Fruit fly (Drosophila melanogaster): ENCODE measurements around the gene m.
A peak's percentile ranks its signal among the peaks of the same experiment; 100 is the strongest.

The m gene

DNA sequence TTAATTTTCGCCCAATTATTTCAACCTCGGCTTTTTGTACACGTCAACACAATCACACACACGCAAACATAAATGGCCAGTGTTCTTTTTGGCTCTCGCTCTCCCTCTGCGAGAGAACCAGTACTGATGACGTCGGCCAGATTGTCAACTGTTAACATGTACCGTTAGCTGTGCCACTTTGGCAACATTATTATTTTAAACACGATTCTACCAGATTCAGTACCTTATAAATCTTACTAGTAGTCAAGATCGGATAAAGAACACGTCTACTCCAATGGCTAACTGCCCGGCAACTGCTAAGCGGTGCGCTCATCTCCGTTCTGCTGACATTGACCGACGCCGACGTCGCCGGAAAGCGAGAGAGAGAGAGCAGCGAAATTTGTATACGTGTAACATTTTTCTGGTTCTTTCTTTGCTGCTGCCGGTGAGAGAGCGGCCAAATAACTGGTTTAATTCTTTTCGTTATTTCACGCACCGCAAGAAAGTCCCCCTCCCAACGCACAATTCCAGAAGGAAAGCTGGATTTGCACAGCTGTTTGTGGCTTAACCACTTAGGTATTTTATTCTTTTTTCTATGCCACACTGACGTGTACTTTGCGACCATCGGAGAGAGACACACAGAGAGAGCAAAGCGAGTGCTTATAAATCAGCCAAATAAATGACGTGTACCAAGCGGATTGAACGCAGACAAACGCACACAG lies 51.1 kb downstream of the m start:
- TF ChIP-seq noc (tag; optimal IDR thresholded peaks at IDR 0.05) = peak; percentile 34

DNA sequence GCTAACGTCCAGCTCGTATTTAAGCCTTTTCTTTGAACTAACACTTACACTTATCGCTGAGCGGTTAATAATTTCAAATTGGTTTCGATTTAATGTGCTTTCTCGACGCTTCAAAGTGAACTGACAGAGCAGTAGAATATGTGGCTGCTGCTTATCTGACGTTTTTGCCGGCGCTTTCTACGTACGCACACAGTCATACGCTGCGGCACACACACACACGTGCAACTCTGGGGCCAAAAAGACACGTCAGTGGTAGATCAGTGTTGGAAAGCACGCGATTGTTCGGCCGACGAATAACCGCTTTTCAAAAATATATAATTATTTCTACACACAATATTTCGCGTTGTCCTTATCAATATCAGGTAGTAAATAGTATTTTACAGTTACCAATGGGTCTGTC lies 52.1 kb downstream of the m start:
- peak; percentile 8 for TF ChIP-seq noc (tag; optimal IDR thresholded peaks at IDR 0.05)

DNA sequence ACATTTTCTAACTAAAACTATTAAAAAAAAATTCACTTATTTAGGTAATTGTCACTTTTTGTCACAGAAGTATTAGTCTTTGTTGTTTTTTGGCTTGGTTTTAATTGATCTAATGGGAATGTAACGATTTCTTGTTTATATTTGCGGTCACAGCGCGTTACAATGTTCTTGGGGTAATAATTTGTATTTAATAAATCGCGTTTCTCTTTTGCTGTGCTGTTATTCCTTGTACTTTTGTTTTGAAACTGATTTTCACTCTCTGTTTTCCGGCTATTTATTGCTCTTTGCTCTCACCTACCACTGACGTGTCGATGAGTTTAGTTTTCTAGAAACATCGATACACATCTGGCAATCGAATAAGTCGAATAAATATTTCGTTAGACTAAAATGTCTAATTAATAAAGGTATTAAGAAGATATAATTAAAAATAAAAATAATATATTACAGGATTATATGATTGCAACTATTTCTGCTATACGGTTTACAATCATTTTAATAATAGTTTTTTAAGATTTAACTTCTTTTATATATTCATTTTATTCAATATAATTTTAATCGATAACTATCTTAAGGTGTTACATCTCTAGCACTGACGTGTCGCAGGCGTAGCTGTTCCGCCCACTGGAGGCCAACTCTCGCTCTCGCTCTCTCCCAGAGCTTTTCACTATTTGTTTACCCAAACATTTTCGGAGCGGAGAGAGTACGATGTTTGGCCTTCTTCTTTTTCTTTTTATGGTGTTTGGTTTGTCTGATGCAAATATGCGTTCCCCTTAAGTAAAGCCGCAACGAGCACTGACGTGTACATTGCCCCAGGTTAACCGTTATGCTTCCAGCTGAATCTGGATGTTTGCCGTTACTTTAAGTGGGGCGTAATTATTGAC lies 53.0 kb downstream of the m start, which contains the start of gene Hsc70-3:
Gene Hsc70-3, minus strand, starts transcription at position 251 of the 881 bp plus-strand sequence.
- TF ChIP-seq noc (tag; optimal IDR thresholded peaks at IDR 0.05) = peak; percentile 54

DNA sequence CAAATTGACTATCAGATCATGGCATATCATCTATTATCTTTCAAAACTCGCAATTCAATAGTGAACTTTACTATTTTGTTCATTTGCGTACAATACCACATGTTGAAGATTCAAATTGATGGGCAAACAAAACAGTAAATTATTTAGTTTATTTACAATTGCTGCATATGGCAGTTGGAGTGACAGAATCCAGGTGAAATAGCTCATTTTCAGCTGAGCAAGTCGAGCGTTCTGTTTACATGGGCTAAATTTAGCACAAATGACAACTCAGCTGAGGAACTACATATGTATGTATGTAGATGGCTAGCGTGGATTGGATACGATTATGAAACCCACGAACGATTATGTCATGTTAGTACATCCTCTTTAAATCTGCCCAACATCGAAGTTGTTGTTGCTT lies 58.8 kb downstream of the m start:
- TF ChIP-seq noc (tag; optimal IDR thresholded peaks at IDR 0.05) = no peak

DNA sequence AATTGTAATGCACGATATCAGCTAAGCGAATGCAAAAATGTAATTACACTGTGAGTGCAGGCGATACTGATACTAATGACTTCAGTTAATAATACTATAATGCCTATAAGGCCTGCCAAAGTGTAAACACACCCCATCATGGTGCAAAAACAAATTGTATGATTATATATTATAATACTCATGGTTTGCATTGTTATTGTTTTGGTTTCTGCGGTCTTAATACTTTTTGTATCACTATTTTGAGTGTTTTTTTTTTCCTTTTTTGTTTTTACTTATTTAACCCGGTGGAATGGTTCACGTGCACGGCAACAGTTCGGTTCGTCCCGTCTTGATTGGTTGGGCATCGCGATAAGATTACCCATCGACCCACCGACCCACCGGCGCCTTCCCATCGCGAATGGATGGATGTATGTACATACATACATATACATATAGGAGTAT lies 59.7 kb downstream of the m start:
- no peak for TF ChIP-seq noc (tag; optimal IDR thresholded peaks at IDR 0.05)

DNA sequence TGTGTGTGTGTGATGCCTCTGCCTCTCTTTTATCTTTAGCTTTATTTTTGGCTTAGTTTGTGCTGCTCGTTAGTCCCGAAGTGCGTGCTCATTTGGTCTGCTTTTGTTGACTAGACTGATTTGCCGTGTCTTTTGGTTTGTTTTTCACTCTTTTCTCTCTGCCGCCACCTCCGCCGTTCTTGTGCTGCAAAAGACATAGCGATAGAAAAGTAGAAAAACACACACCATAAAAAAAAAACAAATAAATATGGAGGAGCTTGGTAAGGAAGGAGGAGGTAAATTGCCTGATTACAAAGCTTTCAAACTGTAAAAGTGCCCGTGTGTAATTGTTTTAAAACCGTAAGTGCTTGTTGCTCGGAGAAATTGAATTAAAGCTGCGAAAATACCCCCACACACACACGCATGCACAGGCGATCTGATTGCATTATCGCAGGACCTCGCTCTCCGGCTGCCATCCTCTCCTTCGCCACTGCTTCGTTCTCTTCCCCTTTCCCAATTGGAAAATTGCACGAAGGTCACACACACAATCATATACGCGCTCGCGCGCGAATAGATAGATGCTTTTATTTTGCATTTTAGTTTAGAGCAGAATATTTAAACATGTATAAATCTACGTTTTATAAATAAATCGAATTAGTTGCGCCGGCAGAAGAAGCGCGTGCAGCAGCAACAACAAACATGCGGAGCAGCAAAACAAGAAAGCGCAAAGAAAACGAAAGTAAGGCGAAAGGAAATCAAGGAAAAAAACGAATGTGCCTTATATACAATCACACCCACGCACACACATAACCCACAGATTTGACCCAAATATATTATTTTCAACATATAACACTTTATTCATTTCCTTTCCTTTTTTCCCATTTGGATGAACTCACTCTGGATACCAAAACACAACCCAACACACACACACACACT lies 61.5 kb downstream of the m start:
- no peak for TF ChIP-seq noc (tag; optimal IDR thresholded peaks at IDR 0.05)

- no peak for TF ChIP-seq noc (tag; optimal IDR thresholded peaks at IDR 0.05)
Observed at dm6 chrX:11816434-11816948, 62.4 kb downstream of the m start, which contains the start of the genes CG1578 and rudhira. CG1578 (minus strand) TSS chrX:11816551. rudhira (plus strand) TSS chrX:11816898.

DNA sequence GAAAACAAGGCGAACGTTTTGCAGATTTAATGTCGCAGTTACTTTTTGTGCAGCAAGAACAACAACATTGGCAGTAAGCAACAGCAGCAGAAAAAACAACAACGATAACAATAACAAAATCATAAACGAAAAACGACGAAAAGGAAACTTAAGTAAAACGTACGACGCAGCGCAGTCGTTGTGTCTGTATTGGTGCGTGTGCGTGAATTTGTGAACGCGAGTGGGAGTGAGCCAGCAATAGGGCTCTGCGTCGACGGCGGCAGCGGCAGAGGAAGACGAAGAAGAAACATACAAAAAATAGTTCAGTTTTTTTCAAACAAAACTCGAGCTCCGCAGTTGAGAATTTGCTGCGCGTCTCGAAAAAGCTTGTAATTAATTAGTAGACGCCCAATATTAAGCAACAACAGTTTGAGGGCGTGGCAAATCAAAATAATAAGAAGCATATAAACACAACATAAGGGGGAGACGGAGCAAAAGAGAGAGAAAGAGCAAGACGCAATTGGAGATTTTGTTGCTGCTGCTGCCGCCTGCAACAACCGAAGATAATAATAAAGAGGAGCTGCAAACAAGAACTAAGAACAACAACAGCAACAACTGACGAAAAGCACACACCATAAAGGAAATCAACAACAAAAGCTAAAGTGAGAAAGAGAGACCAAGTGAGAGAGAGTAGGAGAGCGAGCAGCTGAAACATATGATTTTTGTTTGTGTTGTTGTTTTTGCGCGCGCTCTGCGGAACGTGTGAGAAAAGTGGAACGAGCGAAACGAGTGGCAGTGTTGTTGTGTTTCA lies 63.3 kb downstream of the m start:
- no peak for TF ChIP-seq noc (tag; optimal IDR thresholded peaks at IDR 0.05)

dm6 chrX:11818047-11818766 lies 64.1 kb downstream of the m start:
- TF ChIP-seq noc (tag; optimal IDR thresholded peaks at IDR 0.05) = peak; percentile 93

DNA sequence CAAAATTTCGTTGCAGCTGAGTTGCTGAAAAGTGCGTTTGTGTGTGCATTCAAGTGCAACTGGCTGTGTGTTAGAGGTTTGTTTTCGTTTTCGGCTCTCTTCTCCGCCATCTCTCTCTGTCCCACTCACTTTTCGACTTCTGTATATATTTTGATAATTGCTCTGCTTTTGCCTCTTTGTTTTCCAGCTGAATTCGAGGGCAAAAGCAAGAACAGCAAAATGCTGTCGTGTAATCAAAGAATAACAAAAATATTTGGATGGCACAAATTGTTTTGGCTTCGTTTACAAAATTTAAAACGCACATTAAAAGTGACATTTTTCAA lies 64.7 kb downstream of the m start:
- no peak for TF ChIP-seq noc (tag; optimal IDR thresholded peaks at IDR 0.05)
